Worm (Caenorhabditis elegans): ENCODE measurements around the gene T16H12.13.

The T16H12.13 gene

ce11 chrIII:10132495-10133450, 47.6 kb downstream of the T16H12.13 start (continued):
- TF ChIP-seq lsy-2 (tag; optimal IDR thresholded peaks at IDR 0.05) (peak in 1 of 2 experiments; percentile 27), swsn-7 (tag; optimal IDR thresholded peaks at IDR 0.05) (no peak)

ce11 chrIII:10134517-10134916, 49.3 kb downstream of the T16H12.13 start:
- TF ChIP-seq nhr-12 (tag; optimal IDR thresholded peaks at IDR 0.05) (no peak), pqm-1 (tag; optimal IDR thresholded peaks at IDR 0.05) (peak; percentile 13)
